Fruit fly (Drosophila melanogaster) whole organism, embryonic: ENCODE data around the gene Alp13.

Source experiments
- BEAF-32 ChIP-seq: fragments of 200-800 bp; sonication (Bioruptor generic); optimal IDR thresholded peaks from 3 replicates; lab custom pipeline; 2017; ENCODE audit warnings: missing biosample characterization, missing genetic modification characterization, mild to moderate bottlenecking, moderate library complexity, missing genetic modification reagents
- Bdp1 ChIP-seq: fragments of 200-800 bp; sonication (Bioruptor generic); optimal IDR thresholded peaks from 3 replicates; lab custom pipeline; 2016; ENCODE audit warnings: missing biosample characterization, missing genetic modification characterization
- CG13123 ChIP-seq: fragments of 200-800 bp; sonication (Bioruptor generic); optimal IDR thresholded peaks from 2 replicates; lab custom pipeline; 2016; ENCODE audit warnings: missing biosample characterization, missing genetic modification characterization
- CG14014 ChIP-seq: fragments of 200-800 bp; sonication (Bioruptor generic); IDR thresholded peaks from 2 replicates; pipeline ENCODE4 v1.3.6; 2022; ENCODE audit warnings: missing biosample characterization, missing genetic modification characterization
- CG14667 ChIP-seq: fragments of 200-800 bp; sonication (Bioruptor generic); IDR thresholded peaks from 2 replicates; pipeline ENCODE4 v1.3.6; 2022; ENCODE audit warnings: missing biosample characterization, missing genetic modification characterization
- CG15601 ChIP-seq: fragments of 200-800 bp; sonication (Bioruptor generic); optimal IDR thresholded peaks from 3 replicates; lab custom pipeline; 2019; ENCODE audit warnings: missing biosample characterization, mild to moderate bottlenecking, missing genetic modification characterization, moderate library complexity
- CG16779 ChIP-seq: fragments of 200-800 bp; sonication (Bioruptor generic); IDR thresholded peaks from 2 replicates; pipeline ENCODE4 v1.3.6; 2022; ENCODE audit warnings: missing biosample characterization, missing genetic modification characterization
- CG17328 ChIP-seq: fragments of 200-800 bp; sonication (Bioruptor generic); IDR thresholded peaks from 2 replicates; pipeline ENCODE4 v1.3.6; 2022; ENCODE audit warnings: missing biosample characterization, missing genetic modification characterization
- CG17361 ChIP-seq: fragments of 200-800 bp; sonication (Bioruptor generic); IDR thresholded peaks from 3 replicates; pipeline ENCODE4 v1.3.6; 2022; ENCODE audit warnings: missing biosample characterization, missing genetic modification characterization
- CG32767 ChIP-seq: fragments of 200-800 bp; sonication (Bioruptor generic); IDR thresholded peaks from 2 replicates; pipeline ENCODE4 v1.3.6; 2022; ENCODE audit warnings: missing biosample characterization, missing genetic modification characterization
- CG3407 ChIP-seq: fragments of 200-800 bp; sonication (Bioruptor generic); optimal IDR thresholded peaks from 2 replicates; lab custom pipeline; 2018; ENCODE audit warnings: missing biosample characterization, mild to moderate bottlenecking, missing genetic modification characterization
- CG34422 ChIP-seq: fragments of 200-800 bp; sonication (Bioruptor generic); IDR thresholded peaks from 3 replicates; pipeline ENCODE4 v1.3.6; 2022; ENCODE audit warnings: missing biosample characterization, missing genetic modification characterization
- CG4282 ChIP-seq: fragments of 200-800 bp; sonication (Bioruptor generic); optimal IDR thresholded peaks from 2 replicates; lab custom pipeline; 2016; ENCODE audit warnings: missing biosample characterization, missing genetic modification characterization
- CG6254 ChIP-seq: fragments of 200-800 bp; sonication (Bioruptor generic); optimal IDR thresholded peaks from 3 replicates; lab custom pipeline; 2017; ENCODE audit warnings: mild to moderate bottlenecking, missing biosample characterization, missing genetic modification reagents, missing genetic modification characterization
- CG6813 ChIP-seq: fragments of 200-800 bp; sonication (Bioruptor generic); optimal IDR thresholded peaks from 2 replicates; lab custom pipeline; 2017; ENCODE audit warnings: missing biosample characterization, missing genetic modification characterization, mild to moderate bottlenecking, moderate library complexity, missing genetic modification reagents
- D19A ChIP-seq: fragments of 200-800 bp; optimal IDR thresholded peaks from 3 replicates; lab custom pipeline; 2019; ENCODE audit warnings: missing biosample characterization, mild to moderate bottlenecking, missing genetic modification characterization, moderate library complexity
- D19B ChIP-seq: fragments of 200-800 bp; sonication (Bioruptor generic); optimal IDR thresholded peaks from 2 replicates; lab custom pipeline; 2017; ENCODE audit warnings: missing biosample characterization, mild to moderate bottlenecking, missing genetic modification characterization
- Dip3 ChIP-seq: fragments of 200-800 bp; sonication (Bioruptor generic); optimal IDR thresholded peaks from 3 replicates; lab custom pipeline; 2016; ENCODE audit warnings: missing biosample characterization, missing genetic modification characterization
- Doc3 ChIP-seq: fragments of 200-800 bp; sonication (Bioruptor generic); IDR thresholded peaks from 3 replicates; pipeline ENCODE4 v1.3.6; 2022; ENCODE audit warnings: missing biosample characterization, missing genetic modification characterization; ENCODE audit not compliant: partially characterized antibody
- Dp ChIP-seq: fragments of 200-800 bp; sonication (Bioruptor generic); optimal IDR thresholded peaks from 2 replicates; lab custom pipeline; 2018; ENCODE audit warnings: missing biosample characterization, mild to moderate bottlenecking, missing genetic modification characterization, moderate library complexity
- Eip74EF ChIP-seq, 2 experiments: fragments of 200-800 bp in 1 of 2; fragments of >200 bp in 1 of 2; sonication (Bioruptor generic) in 1 of 2; optimal IDR thresholded peaks; 2 replicates each; lab custom pipeline; 2017 to 2019; ENCODE audit warnings: missing biosample characterization in 2 of 2, missing genetic modification characterization in 2 of 2, mild to moderate bottlenecking in 1 of 2, moderate library complexity in 1 of 2
- Fer1 ChIP-seq: fragments of 200-800 bp; sonication (Bioruptor generic); optimal IDR thresholded peaks from 2 replicates; lab custom pipeline; 2017; ENCODE audit warnings: missing biosample characterization, mild to moderate bottlenecking, missing genetic modification characterization
- Fer3 ChIP-seq: fragments of 200-800 bp; sonication (Bioruptor generic); optimal IDR thresholded peaks from 2 replicates; lab custom pipeline; 2018; ENCODE audit warnings: missing biosample characterization, mild to moderate bottlenecking, missing genetic modification characterization, moderate library complexity
- Hmx ChIP-seq: fragments of 200-800 bp; sonication (Bioruptor generic); optimal IDR thresholded peaks from 2 replicates; lab custom pipeline; 2016; ENCODE audit warnings: missing biosample characterization, missing genetic modification characterization
- Lim3 ChIP-seq: fragments of 200-800 bp; sonication (Bioruptor generic); IDR thresholded peaks from 2 replicates; pipeline ENCODE4 v1.3.6; 2022; ENCODE audit warnings: missing biosample characterization, missing genetic modification characterization
- Ptx1 ChIP-seq: fragments of 200-800 bp; sonication (Bioruptor generic); IDR thresholded peaks from 2 replicates; pipeline ENCODE4 v1.3.6; 2022; ENCODE audit warnings: missing biosample characterization, missing genetic modification characterization
- Sin3A ChIP-seq: fragments of >200 bp; optimal IDR thresholded peaks from 2 replicates; lab custom pipeline; 2018
- Usf ChIP-seq: fragments of 200-800 bp; sonication (Bioruptor generic); optimal IDR thresholded peaks from 2 replicates; lab custom pipeline; 2017; ENCODE audit warnings: missing genotype, missing biosample characterization, missing genetic modification characterization
- abd-A ChIP-seq: fragments of 200-800 bp; sonication (Bioruptor generic); optimal IDR thresholded peaks from 3 replicates; lab custom pipeline; 2019; ENCODE audit warnings: missing biosample characterization, mild to moderate bottlenecking, missing genetic modification characterization, moderate library complexity
- al ChIP-seq: fragments of 200-800 bp; sonication (Bioruptor generic); IDR thresholded peaks from 2 replicates; pipeline ENCODE4 v1.3.6; 2022; ENCODE audit warnings: missing biosample characterization, missing genetic modification characterization
- amos ChIP-seq: fragments of 200-800 bp; sonication (Bioruptor generic); IDR thresholded peaks from 2 replicates; pipeline ENCODE4 v1.3.6; 2022; ENCODE audit warnings: missing biosample characterization, missing genetic modification characterization; ENCODE audit not compliant: partially characterized antibody
- ara ChIP-seq: fragments of 200-800 bp; sonication (Bioruptor generic); IDR thresholded peaks from 2 replicates; pipeline ENCODE4 v1.3.6; 2022; ENCODE audit warnings: missing biosample characterization, missing genetic modification characterization
- ato ChIP-seq: fragments of 200-800 bp; sonication (Bioruptor generic); IDR thresholded peaks from 2 replicates; pipeline ENCODE4 v1.3.6; 2022; ENCODE audit warnings: missing biosample characterization, missing genetic modification characterization; ENCODE audit not compliant: partially characterized antibody
- bcd ChIP-seq: fragments of 200-800 bp; sonication (Bioruptor generic); optimal IDR thresholded peaks from 2 replicates; lab custom pipeline; 2017; ENCODE audit warnings: missing biosample characterization, mild to moderate bottlenecking, missing genetic modification characterization
- chif ChIP-seq, 2 experiments: fragments of 200-800 bp; sonication (Bioruptor generic); optimal IDR thresholded peaks; 3 replicates each; lab custom pipeline; 2016; ENCODE audit warnings: missing biosample characterization in 2 of 2, missing genetic modification characterization in 2 of 2
- dmrt11E ChIP-seq: fragments of 200-800 bp; sonication (Bioruptor generic); optimal IDR thresholded peaks from 3 replicates; lab custom pipeline; 2018; ENCODE audit warnings: missing biosample characterization, mild to moderate bottlenecking, missing genetic modification characterization, moderate library complexity
- dmrt99B ChIP-seq: fragments of 200-800 bp; sonication (Bioruptor generic); optimal IDR thresholded peaks from 2 replicates; lab custom pipeline; 2018; ENCODE audit warnings: missing biosample characterization, mild to moderate bottlenecking, missing genetic modification characterization, moderate library complexity
- fd96Cb ChIP-seq: fragments of 200-800 bp; sonication (Bioruptor generic); optimal IDR thresholded peaks from 2 replicates; lab custom pipeline; 2018; ENCODE audit warnings: missing biosample characterization, mild to moderate bottlenecking, missing genetic modification characterization, moderate library complexity
- grau ChIP-seq: fragments of 200-800 bp; optimal IDR thresholded peaks from 3 replicates; lab custom pipeline; 2019; ENCODE audit warnings: missing biosample characterization, mild to moderate bottlenecking, missing genetic modification characterization, moderate library complexity
- luna ChIP-seq: fragments of 200-800 bp; sonication (Bioruptor generic); optimal IDR thresholded peaks from 2 replicates; lab custom pipeline; 2016; ENCODE audit warnings: missing biosample characterization, missing genetic modification characterization
- maf-S ChIP-seq: fragments of 200-800 bp; sonication (Bioruptor generic); optimal IDR thresholded peaks from 2 replicates; lab custom pipeline; 2016; ENCODE audit warnings: missing biosample characterization, missing genetic modification characterization
- oc ChIP-seq: fragments of 200-800 bp; sonication (Bioruptor generic); optimal IDR thresholded peaks from 2 replicates; lab custom pipeline; 2018; ENCODE audit warnings: missing biosample characterization, mild to moderate bottlenecking, missing genetic modification characterization, moderate library complexity
- org-1 ChIP-seq: fragments of 200-800 bp; sonication (Bioruptor generic); optimal IDR thresholded peaks from 2 replicates; lab custom pipeline; 2017; ENCODE audit warnings: missing biosample characterization, missing genetic modification characterization
- pum ChIP-seq: fragments of 200-800 bp; sonication (Bioruptor generic); optimal IDR thresholded peaks from 2 replicates; lab custom pipeline; 2016; ENCODE audit warnings: missing biosample characterization, missing genetic modification characterization
- pzg ChIP-seq: fragments of 200-800 bp; sonication (Bioruptor generic); optimal IDR thresholded peaks from 3 replicates; lab custom pipeline; 2018; ENCODE audit warnings: missing biosample characterization, mild to moderate bottlenecking, missing genetic modification characterization, moderate library complexity
- ro ChIP-seq: fragments of 200-800 bp; sonication (Bioruptor generic); IDR thresholded peaks from 2 replicates; pipeline ENCODE4 v1.3.6; 2022; ENCODE audit warnings: missing biosample characterization, missing genetic modification characterization
- slbo ChIP-seq: fragments of 200-800 bp; sonication (Bioruptor generic); IDR thresholded peaks from 2 replicates; pipeline ENCODE4 v1.3.6; 2022; ENCODE audit warnings: missing biosample characterization, missing genetic modification characterization
- tin ChIP-seq: fragments of 200-800 bp; sonication (Bioruptor generic); optimal IDR thresholded peaks from 3 replicates; lab custom pipeline; 2016; ENCODE audit warnings: missing biosample characterization, missing genetic modification characterization
- tup ChIP-seq: fragments of 200-800 bp; sonication (Bioruptor generic); optimal IDR thresholded peaks from 2 replicates; lab custom pipeline; 2016; ENCODE audit warnings: missing biosample characterization, mild to moderate bottlenecking, missing genetic modification characterization, moderate library complexity
- vfl ChIP-seq: fragments of 200-800 bp; sonication (Bioruptor generic); optimal IDR thresholded peaks from 2 replicates; lab custom pipeline; 2016; ENCODE audit warnings: missing biosample characterization, missing genetic modification characterization

Alp13 gene

DNA sequence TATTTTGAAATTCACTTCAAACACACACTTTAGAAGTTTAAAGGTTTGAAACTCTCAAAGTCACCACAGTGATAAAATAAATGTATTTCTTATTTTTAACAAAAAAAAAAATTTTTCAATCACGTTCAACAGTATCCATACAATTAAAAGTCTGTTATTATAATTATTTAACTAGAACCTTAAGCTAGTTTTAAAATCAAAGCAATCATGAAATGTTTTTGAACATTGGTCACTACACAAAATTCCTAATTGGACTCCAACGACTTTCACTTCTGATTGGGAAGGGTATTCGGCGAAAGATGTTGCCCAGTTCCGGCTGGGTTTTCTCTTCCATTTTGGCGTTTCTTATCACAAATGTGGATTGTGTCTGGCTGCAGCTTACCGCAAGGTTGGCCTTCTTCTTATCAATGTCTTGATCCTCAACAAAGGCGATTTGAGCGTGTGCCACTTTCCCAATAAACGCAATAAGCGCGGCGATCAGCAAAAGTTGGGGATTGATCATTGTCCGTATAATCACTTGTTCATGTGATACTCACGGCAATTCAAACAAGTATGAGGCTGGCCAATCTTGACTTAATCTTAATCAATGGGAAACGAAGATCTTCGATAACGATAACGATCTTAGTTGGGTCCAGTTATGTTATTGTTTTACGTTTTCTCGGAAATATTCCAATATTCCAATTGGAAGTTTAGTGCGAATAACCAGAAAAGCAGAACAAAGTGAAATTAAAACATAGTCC, 27.0 kb downstream of the Alp13 start (continued):
- TF ChIP-seq maf-S: no peak
- no peak for TF ChIP-seq vfl
- TF ChIP-seq abd-A (tag; lab: Kevin White, UChicago): no peak
- TF ChIP-seq CG6254 (GFP tag; lab: Kevin White, UChicago): no peak
- no peak for TF ChIP-seq tup
- TF ChIP-seq CG32767: no peak
- TF ChIP-seq al: no peak
- no peak for TF ChIP-seq ara (GFP tag; lab: Robert Waterston, UW)
- no peak for TF ChIP-seq oc (tag; lab: Kevin White, UChicago)
- TF ChIP-seq luna (GFP tag; lab: Kevin White, UChicago): no peak
- TF ChIP-seq CG14014 (GFP tag; lab: Robert Waterston, UW): no peak
- no peak for TF ChIP-seq Bdp1 (GFP tag; lab: Kevin White, UChicago)
- no peak for TF ChIP-seq Doc3 (GFP tag; lab: Robert Waterston, UW)
- no peak for TF ChIP-seq D19B
- TF ChIP-seq Fer3: peak; percentile 10

- TF ChIP-seq bcd (GFP tag; lab: Kevin White, UChicago): no peak
- no peak for TF ChIP-seq CG14667 (GFP tag; lab: Robert Waterston, UW)
- no peak for TF ChIP-seq CG6813 (GFP tag; lab: Kevin White, UChicago)
- TF ChIP-seq Dp (GFP tag; lab: Kevin White, UChicago): peak; percentile 29
- TF ChIP-seq tin (GFP tag; lab: Kevin White, UChicago): no peak
- TF ChIP-seq Ptx1: no peak
- no peak for TF ChIP-seq Eip74EF (GFP tag; optimal IDR thresholded peaks at IDR 0.05; lab: Kevin White, UChicago)
- no peak for TF ChIP-seq dmrt11E
- no peak for TF ChIP-seq Usf (GFP tag; lab: Kevin White, UChicago)
- no peak for TF ChIP-seq Fer3
- TF ChIP-seq ro (GFP tag; lab: Robert Waterston, UW): no peak
- no peak for TF ChIP-seq chif (GFP tag; optimal IDR thresholded peaks at IDR 0.05; lab: Kevin White, UChicago)
- TF ChIP-seq Fer1 (GFP tag; lab: Kevin White, UChicago): peak; percentile 36
- TF ChIP-seq CG4282 (GFP tag; lab: Kevin White, UChicago): no peak
- peak; percentile 53 for TF ChIP-seq pzg (GFP tag; lab: Kevin White, UChicago)
- TF ChIP-seq CG17361 (GFP tag; lab: Robert Waterston, UW): no peak
- no peak for TF ChIP-seq CG14014 (GFP tag; lab: Robert Waterston, UW)
- TF ChIP-seq amos (GFP tag; lab: Robert Waterston, UW): peak; percentile 52; the same call in 1 of the 2 replicates
- TF ChIP-seq fd96Cb: no peak
- no peak for TF ChIP-seq dmrt99B
- TF ChIP-seq pum (GFP tag; lab: Kevin White, UChicago): no peak
- no peak for TF ChIP-seq CG16779 (GFP tag; lab: Robert Waterston, UW)
- TF ChIP-seq CG17328 (GFP tag; lab: Robert Waterston, UW): no peak
- TF ChIP-seq grau: no peak
- TF ChIP-seq CG13123 (GFP tag; lab: Kevin White, UChicago): no peak
- TF ChIP-seq CG15601 (tag; lab: Kevin White, UChicago): no peak
- no peak for TF ChIP-seq ato (GFP tag; lab: Robert Waterston, UW)
- no peak for TF ChIP-seq Hmx
- no peak for TF ChIP-seq Lim3
- TF ChIP-seq Dip3 (GFP tag; lab: Kevin White, UChicago): no peak
- peak; percentile 33 for TF ChIP-seq BEAF-32 (GFP tag; lab: Kevin White, UChicago)
- no peak for TF ChIP-seq Sin3A (lab: Kevin White, UChicago)
- no peak for TF ChIP-seq org-1 (GFP tag; lab: Kevin White, UChicago)
- no peak for TF ChIP-seq slbo (GFP tag; lab: Robert Waterston, UW)
- peak; percentile 65; the same call in 1 of the 3 replicates for TF ChIP-seq CG34422 (GFP tag; lab: Robert Waterston, UW)
- no peak for TF ChIP-seq D19A
- no peak for TF ChIP-seq CG3407 (GFP tag; lab: Kevin White, UChicago)
Measured at dm6 chr3R:10045343-10045742, 29.8 kb downstream of the Alp13 start, which contains the start of the genes CG11722 and mtTFB2. TSS of gene CG11722 (minus strand) at chr3R:10045542. TSS of gene mtTFB2 (plus strand) at chr3R:10045574.
